In the genomic region with DNA sequence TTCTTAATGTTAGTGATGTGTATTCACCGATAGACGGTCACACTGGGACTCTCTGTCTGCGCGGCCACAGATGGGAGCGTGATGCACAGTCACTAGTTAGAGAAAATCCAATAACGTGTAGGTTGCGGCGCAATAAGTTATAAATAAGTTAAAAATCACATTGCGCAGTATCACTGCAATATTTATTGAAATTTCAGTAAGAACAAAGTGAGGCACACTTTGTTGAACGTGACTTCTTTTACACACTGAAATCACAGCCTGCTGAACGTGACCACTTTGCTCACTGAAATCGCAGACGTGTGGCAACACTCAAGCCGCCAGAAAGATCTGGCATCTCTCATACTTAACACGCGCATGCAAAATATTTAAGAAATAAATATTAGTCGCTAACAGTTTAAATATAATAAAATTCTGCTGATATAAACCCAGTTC, we compare ENCODE assay signal across 6 fruit fly cellular contexts.
TF ChIP-seq lines count a peak whose summit lies in the region.

Gene CG11247, minus strand, starts transcription at position 191 of the 432 bp plus-strand sequence.
Gene Polr2H, plus strand, starts transcription at position 317 of the 432 bp plus-strand sequence.

- no peak for TF ChIP-seq CTCF in whole organism, embryonic (GFP tag; optimal IDR thresholded peaks at IDR 0.05; lab: Kevin White, UChicago)

TF ChIP-seq in whole organism, 6 proteins besides CTCF, POLR2A, EP300 and RAD21:
- TF ChIP-seq EcR (GFP tag; optimal IDR thresholded peaks at IDR 0.05; lab: Kevin White, UChicago) (peak; percentile 3 to 30), pan (optimal IDR thresholded peaks at IDR 0.05; lab: Kevin White, UChicago) (no peak)

TF ChIP-seq in whole organism, adult, 20 proteins besides CTCF, POLR2A, EP300 and RAD21 (continues in another document):
- TF ChIP-seq CG12768 (GFP tag; optimal IDR thresholded peaks at IDR 0.05; lab: Kevin White, UChicago) (peak; percentile 27), CG11617 (GFP tag; optimal IDR thresholded peaks at IDR 0.05; lab: Kevin White, UChicago) (peak; percentile 56), CG33017 (tag; optimal IDR thresholded peaks at IDR 0.05; lab: Kevin White, UChicago) (peak; percentile 34), CG1620 (GFP tag; optimal IDR thresholded peaks at IDR 0.05; lab: Kevin White, UChicago) (peak; percentile 84), CG7101 (tag; optimal IDR thresholded peaks at IDR 0.05; lab: Kevin White, UChicago) (peak; percentile 75), tj (GFP tag; optimal IDR thresholded peaks at IDR 0.05; lab: Kevin White, UChicago) (peak; percentile 45), pad (GFP tag; optimal IDR thresholded peaks at IDR 0.05; lab: Kevin White, UChicago) (peak; percentile 42), toe (GFP tag; optimal IDR thresholded peaks at IDR 0.05; lab: Kevin White, UChicago) (peak; percentile 92), CG14711 (tag; optimal IDR thresholded peaks at IDR 0.05; lab: Kevin White, UChicago) (peak; percentile 65), Crg-1 (GFP tag; optimal IDR thresholded peaks at IDR 0.05; lab: Kevin White, UChicago) (peak; percentile 41), CG5204 (GFP tag; optimal IDR thresholded peaks at IDR 0.05; lab: Kevin White, UChicago) (peak; percentile 84), CG7045 (GFP tag; optimal IDR thresholded peaks at IDR 0.05; lab: Kevin White, UChicago) (peak; percentile 64), Clk (GFP tag; optimal IDR thresholded peaks at IDR 0.05; lab: Kevin White, UChicago) (peak; percentile 76), cnc (optimal IDR thresholded peaks at IDR 0.05; lab: Kevin White, UChicago) (no peak), bab1 (GFP tag; optimal IDR thresholded peaks at IDR 0.05; lab: Kevin White, UChicago) (peak; percentile 87), ovo (GFP tag; optimal IDR thresholded peaks at IDR 0.05; lab: Kevin White, UChicago) (peak; percentile 15)

TF ChIP-seq in whole organism, embryonic, 481 proteins besides CTCF, POLR2A, EP300 and RAD21 (continues in another document):
- TF ChIP-seq twi (tag; optimal IDR thresholded peaks at IDR 0.05; lab: Kevin White, UChicago), result peak; percentile 83
- TF ChIP-seq ap (GFP tag; IDR thresholded peaks at IDR 0.05; lab: Robert Waterston, UW), result peak; percentile 77
- peak; percentile 88 for TF ChIP-seq ara (GFP tag; IDR thresholded peaks at IDR 0.05; lab: Robert Waterston, UW)
- TF ChIP-seq CG10462 (GFP tag; optimal IDR thresholded peaks at IDR 0.05; lab: Kevin White, UChicago), result peak; percentile 83
- peak; percentile 41; the same call in 1 of the 2 replicates for TF ChIP-seq CkIIα-i1 (GFP tag; IDR thresholded peaks at IDR 0.05; lab: Robert Waterston, UW)
- TF ChIP-seq NC2β (GFP tag; optimal IDR thresholded peaks at IDR 0.05; lab: Kevin White, UChicago), result peak; percentile 94
- TF ChIP-seq z (GFP tag; IDR thresholded peaks at IDR 0.05; lab: Robert Waterston, UW), result 0 out of 3 replicates have a peak, but pooled peaks have one; percentile 34
- TF ChIP-seq cwo (GFP tag; optimal IDR thresholded peaks at IDR 0.05; lab: Kevin White, UChicago), result peak; percentile 40
- TF ChIP-seq gt (GFP tag; IDR thresholded peaks at IDR 0.05; lab: Robert Waterston, UW), result peak; percentile 89
- TF ChIP-seq NC2α (GFP tag; optimal IDR thresholded peaks at IDR 0.05; lab: Kevin White, UChicago), result peak; percentile 77
- peak; percentile 86 for TF ChIP-seq grau (tag; optimal IDR thresholded peaks at IDR 0.05; lab: Kevin White, UChicago)
- peak; percentile 15 for TF ChIP-seq Dp (GFP tag; optimal IDR thresholded peaks at IDR 0.05; lab: Kevin White, UChicago)
- peak; percentile 97 for TF ChIP-seq CG11247 (GFP tag; IDR thresholded peaks at IDR 0.05; lab: Robert Waterston, UW)
- peak; percentile 98 for TF ChIP-seq sens (GFP tag; lab: Kevin White, UChicago)
- peak; percentile 89 for TF ChIP-seq vvl (GFP tag; IDR thresholded peaks at IDR 0.05; lab: Robert Waterston, UW)
- TF ChIP-seq esg (GFP tag; conservative IDR thresholded peaks at IDR 0.05; lab: Robert Waterston, UW), result peak; percentile 93

TF ChIP-seq in whole organism, prepupa, 60 proteins besides CTCF, POLR2A, EP300 and RAD21 (continues in another document):
- peak; percentile 80 for TF ChIP-seq CG8319 (GFP tag; optimal IDR thresholded peaks at IDR 0.05; lab: Kevin White, UChicago)
- TF ChIP-seq Met (GFP tag; optimal IDR thresholded peaks at IDR 0.05; lab: Kevin White, UChicago), result peak; percentile 89
- peak; percentile 94 for TF ChIP-seq Ets21C (GFP tag; optimal IDR thresholded peaks at IDR 0.05; lab: Kevin White, UChicago)
- peak; percentile 70 to 75 for TF ChIP-seq salr (GFP tag; optimal IDR thresholded peaks at IDR 0.05; lab: Kevin White, UChicago)
- peak; percentile 70 for TF ChIP-seq vri (GFP tag; optimal IDR thresholded peaks at IDR 0.05; lab: Kevin White, UChicago)
- peak; percentile 79 for TF ChIP-seq Hr38 (GFP tag; optimal IDR thresholded peaks at IDR 0.05; lab: Kevin White, UChicago)
- TF ChIP-seq CG8119 (GFP tag; IDR thresholded peaks at IDR 0.05; lab: Robert Waterston, UW), result peak; percentile 76
- TF ChIP-seq cyc (GFP tag; optimal IDR thresholded peaks at IDR 0.05; lab: Kevin White, UChicago), result peak; percentile 96
- peak; percentile 90 for TF ChIP-seq pdm3 (GFP tag; optimal IDR thresholded peaks at IDR 0.05; lab: Kevin White, UChicago)
- peak; percentile 95 for TF ChIP-seq Hr4 (GFP tag; optimal IDR thresholded peaks at IDR 0.05; lab: Kevin White, UChicago)
- TF ChIP-seq fd85E (GFP tag; optimal IDR thresholded peaks at IDR 0.05; lab: Kevin White, UChicago), result peak; percentile 58
- no peak for TF ChIP-seq CG6276 (GFP tag; optimal IDR thresholded peaks at IDR 0.05; lab: Kevin White, UChicago)
- peak; percentile 79 for TF ChIP-seq CG34406 (GFP tag; optimal IDR thresholded peaks at IDR 0.05; lab: Kevin White, UChicago)
- TF ChIP-seq Eip78C (GFP tag; lab: Kevin White, UChicago), result peak; percentile 93
- TF ChIP-seq Sox102F (GFP tag; optimal IDR thresholded peaks at IDR 0.05; lab: Kevin White, UChicago), result peak; percentile 86
- TF ChIP-seq Lpt (GFP tag; optimal IDR thresholded peaks at IDR 0.05; lab: Kevin White, UChicago), result peak; percentile 76
- TF ChIP-seq fkh (GFP tag; optimal IDR thresholded peaks at IDR 0.05; lab: Kevin White, UChicago), result peak; percentile 79
- TF ChIP-seq CG16779 (tag; optimal IDR thresholded peaks at IDR 0.05; lab: Kevin White, UChicago), result no peak

TF ChIP-seq in whole organism, pupa, 21 proteins besides CTCF, POLR2A, EP300 and RAD21 (continues in another document):
- TF ChIP-seq CG32121 (GFP tag; IDR thresholded peaks at IDR 0.05; lab: Robert Waterston, UW), result peak; percentile 87
- TF ChIP-seq CG10348 (GFP tag; IDR thresholded peaks at IDR 0.05; lab: Robert Waterston, UW), result peak; percentile 83
- peak; percentile 63; the same call in 1 of the 2 replicates for TF ChIP-seq CG12605 (GFP tag; IDR thresholded peaks at IDR 0.05; lab: Robert Waterston, UW)
- TF ChIP-seq gl (tag; optimal IDR thresholded peaks at IDR 0.05; lab: Kevin White, UChicago), result peak; percentile 44
- peak; percentile 79 for TF ChIP-seq CG14655 (GFP tag; optimal IDR thresholded peaks at IDR 0.05; lab: Kevin White, UChicago)
- peak; percentile 75 for TF ChIP-seq CG8159 (tag; optimal IDR thresholded peaks at IDR 0.05; lab: Kevin White, UChicago)
- peak; percentile 92 for TF ChIP-seq CG4496 (GFP tag; IDR thresholded peaks at IDR 0.05; lab: Robert Waterston, UW)
- peak; percentile 82 for TF ChIP-seq Pif1A (GFP tag; optimal IDR thresholded peaks at IDR 0.05; lab: Kevin White, UChicago)
- peak; percentile 78 for TF ChIP-seq CG17806 (tag; optimal IDR thresholded peaks at IDR 0.05; lab: Kevin White, UChicago)
- TF ChIP-seq CG34367 (tag; optimal IDR thresholded peaks at IDR 0.05; lab: Kevin White, UChicago), result peak; percentile 77
- peak; percentile 81 for TF ChIP-seq CG9948 (tag; optimal IDR thresholded peaks at IDR 0.05; lab: Kevin White, UChicago)
- no peak for TF ChIP-seq EcR (GFP tag; optimal IDR thresholded peaks at IDR 0.05; lab: Kevin White, UChicago)
- peak; percentile 89 for TF ChIP-seq Ets98B (GFP tag; IDR thresholded peaks at IDR 0.05; lab: Robert Waterston, UW)
- peak; percentile 94 for TF ChIP-seq fd96Ca (GFP tag; IDR thresholded peaks at IDR 0.05; lab: Robert Waterston, UW)
- TF ChIP-seq CG8301 (tag; optimal IDR thresholded peaks at IDR 0.05; lab: Kevin White, UChicago), result peak; percentile 80
- TF ChIP-seq CG13204 (GFP tag; optimal IDR thresholded peaks at IDR 0.05; lab: Kevin White, UChicago), result no peak
- TF ChIP-seq Pif1B (GFP tag; optimal IDR thresholded peaks at IDR 0.05; lab: Kevin White, UChicago), result peak; percentile 68
- TF ChIP-seq D1 (tag; optimal IDR thresholded peaks at IDR 0.05; lab: Kevin White, UChicago), result peak; percentile 63
- TF ChIP-seq Snoo (tag; optimal IDR thresholded peaks at IDR 0.05; lab: Kevin White, UChicago), result peak; percentile 74

TF ChIP-seq in whole organism, wandering third instar larva, 38 proteins besides CTCF, POLR2A, EP300 and RAD21 (continues in another document):
- TF ChIP-seq CG32264 (GFP tag; optimal IDR thresholded peaks at IDR 0.05; lab: Kevin White, UChicago) (peak; percentile 64), Sp1 (GFP tag; optimal IDR thresholded peaks at IDR 0.05; lab: Kevin White, UChicago) (peak; percentile 74), woc (GFP tag; optimal IDR thresholded peaks at IDR 0.05; lab: Kevin White, UChicago) (peak; percentile 93), jim (GFP tag; optimal IDR thresholded peaks at IDR 0.05; lab: Kevin White, UChicago) (peak; percentile 27), usp (GFP tag; optimal IDR thresholded peaks at IDR 0.05; lab: Kevin White, UChicago) (no peak), Dif (GFP tag; optimal IDR thresholded peaks at IDR 0.05; lab: Kevin White, UChicago; ENCODE audit: partially characterized antibody) (no peak), Myc (optimal IDR thresholded peaks at IDR 0.05; lab: Kevin White, UChicago) (peak; percentile 56), Mio (GFP tag; optimal IDR thresholded peaks at IDR 0.05; lab: Kevin White, UChicago) (peak; percentile 3), psq (GFP tag; optimal IDR thresholded peaks at IDR 0.05; lab: Kevin White, UChicago) (peak; percentile 80), HLH106 (tag; optimal IDR thresholded peaks at IDR 0.05; lab: Kevin White, UChicago) (peak; percentile 90), ey (GFP tag; optimal IDR thresholded peaks at IDR 0.05; lab: Kevin White, UChicago) (peak; percentile 91), fru (GFP tag; optimal IDR thresholded peaks at IDR 0.05; lab: Kevin White, UChicago) (peak; percentile 86), Hnf4 (GFP tag; optimal IDR thresholded peaks at IDR 0.05; lab: Kevin White, UChicago) (peak; percentile 93), GATAd (GFP tag; optimal IDR thresholded peaks at IDR 0.05; lab: Kevin White, UChicago) (peak; percentile 69), pan (optimal IDR thresholded peaks at IDR 0.05; lab: Kevin White, UChicago) (no peak), Rel (GFP tag; optimal IDR thresholded peaks at IDR 0.05; lab: Kevin White, UChicago) (no peak), Rel (tag; optimal IDR thresholded peaks at IDR 0.05; lab: Kevin White, UChicago) (peak; percentile 86), rgr (GFP tag; optimal IDR thresholded peaks at IDR 0.05; lab: Kevin White, UChicago) (peak; percentile 90), Vsx2 (GFP tag; optimal IDR thresholded peaks at IDR 0.05; lab: Kevin White, UChicago; ENCODE audit: partially characterized antibody) (no peak), OdsH (GFP tag; optimal IDR thresholded peaks at IDR 0.05; lab: Kevin White, UChicago) (peak; percentile 81), N (GFP tag; optimal IDR thresholded peaks at IDR 0.05; lab: Kevin White, UChicago) (no peak), Abd-B (GFP tag; optimal IDR thresholded peaks at IDR 0.05; lab: Kevin White, UChicago) (no peak)
